Fruit fly (Drosophila melanogaster) whole organism, prepupa: Measurements from ENCODE around the gene Cdc50.

Experiments
- Blimp-1 ChIP-seq: fragments of 200-800 bp; sonication (Bioruptor generic); optimal IDR thresholded peaks from 3 replicates; lab custom pipeline; 2017; ENCODE audit warnings: missing biosample characterization, missing genetic modification characterization, mild to moderate bottlenecking, moderate library complexity, missing genetic modification reagents
- CG10631 ChIP-seq: fragments of 200-800 bp; sonication (Bioruptor generic); optimal IDR thresholded peaks from 2 replicates; lab custom pipeline; 2016; ENCODE audit warnings: missing biosample characterization, missing genetic modification characterization
- CG10669 ChIP-seq: fragments of 200-800 bp; sonication (Bioruptor generic); optimal IDR thresholded peaks from 3 replicates; lab custom pipeline; 2018; ENCODE audit warnings: missing biosample characterization, mild to moderate bottlenecking, missing genetic modification characterization, moderate library complexity
- CG11294 ChIP-seq: fragments of 200-800 bp; sonication (Bioruptor generic); IDR thresholded peaks from 2 replicates; pipeline ENCODE4 v1.3.6; 2022; ENCODE audit warnings: missing biosample characterization, missing genetic modification characterization
- CG11762 ChIP-seq: fragments of 200-800 bp; sonication (Bioruptor generic); optimal IDR thresholded peaks from 3 replicates; lab custom pipeline; 2016; ENCODE audit warnings: missing biosample characterization, missing genetic modification characterization; ENCODE audit not compliant: insufficient read depth
- CG11902 ChIP-seq: fragments of 200-800 bp; sonication (Bioruptor generic); optimal IDR thresholded peaks from 3 replicates; lab custom pipeline; 2016; ENCODE audit warnings: missing biosample characterization, missing genetic modification characterization
- CG15336 ChIP-seq: fragments of 200-800 bp; sonication (Bioruptor generic); IDR thresholded peaks from 2 replicates; pipeline ENCODE4 v1.3.6; 2022; ENCODE audit warnings: missing biosample characterization, missing genetic modification characterization
- CG1621 ChIP-seq: fragments of 200-800 bp; sonication (Bioruptor generic); optimal IDR thresholded peaks from 3 replicates; lab custom pipeline; 2018; ENCODE audit warnings: missing biosample characterization, mild to moderate bottlenecking, missing genetic modification characterization
- CG31627 ChIP-seq: fragments of 200-800 bp; sonication (Bioruptor generic); optimal IDR thresholded peaks from 3 replicates; lab custom pipeline; 2016; ENCODE audit warnings: missing biosample characterization, missing genetic modification characterization
- CG32006 ChIP-seq: fragments of 200-800 bp; sonication (Bioruptor generic); optimal IDR thresholded peaks from 3 replicates; lab custom pipeline; 2017; ENCODE audit warnings: missing biosample characterization, mild to moderate bottlenecking, missing genetic modification characterization
- CG34406 ChIP-seq: fragments of 200-800 bp; sonication (Bioruptor generic); optimal IDR thresholded peaks from 3 replicates; lab custom pipeline; 2016; ENCODE audit warnings: missing biosample characterization, missing genetic modification characterization
- CG3919 ChIP-seq: fragments of 200-800 bp; sonication (Bioruptor generic); optimal IDR thresholded peaks from 3 replicates; lab custom pipeline; 2016; ENCODE audit warnings: missing biosample characterization, missing genetic modification characterization
- CG4318 ChIP-seq: fragments of 200-800 bp; sonication (Bioruptor generic); optimal IDR thresholded peaks from 3 replicates; lab custom pipeline; 2017; ENCODE audit warnings: missing biosample characterization, mild to moderate bottlenecking, missing genetic modification characterization
- CG6163 ChIP-seq: fragments of 200-800 bp; sonication (Bioruptor generic); IDR thresholded peaks from 3 replicates; pipeline ENCODE4 v1.3.6; 2022; ENCODE audit warnings: missing biosample characterization, missing genetic modification characterization
- CG6792 ChIP-seq: fragments of 200-800 bp; sonication (Bioruptor generic); optimal IDR thresholded peaks from 3 replicates; lab custom pipeline; 2016; ENCODE audit warnings: missing biosample characterization, missing genetic modification characterization
- CG7368 ChIP-seq: fragments of 200-800 bp; sonication (Bioruptor generic); optimal IDR thresholded peaks from 3 replicates; lab custom pipeline; 2016; ENCODE audit warnings: missing biosample characterization, missing genetic modification characterization
- CG8119 ChIP-seq: fragments of 200-800 bp; sonication (Bioruptor generic); IDR thresholded peaks from 3 replicates; pipeline ENCODE4 v1.3.6; 2022; ENCODE audit warnings: missing biosample characterization, missing genetic modification characterization
- CG8319 ChIP-seq: fragments of 200-800 bp; sonication (Bioruptor generic); optimal IDR thresholded peaks from 3 replicates; lab custom pipeline; 2016; ENCODE audit warnings: missing biosample characterization, missing genetic modification characterization
- CG8632 ChIP-seq: fragments of 200-800 bp; sonication (Bioruptor generic); optimal IDR thresholded peaks from 3 replicates; lab custom pipeline; 2016; ENCODE audit warnings: missing biosample characterization, missing genetic modification characterization
- Eip75B ChIP-seq: fragments of 200-800 bp; sonication (Bioruptor generic); optimal IDR thresholded peaks from 3 replicates; lab custom pipeline; 2016; ENCODE audit warnings: missing biosample characterization, missing genetic modification characterization
- Eip78C ChIP-seq: fragments of 200-800 bp; sonication (Bioruptor generic); peaks from one replicate; lab custom pipeline; 2016; ENCODE audit warnings: missing biosample characterization, missing genetic modification characterization
- Ets21C ChIP-seq: fragments of 200-800 bp; sonication (Bioruptor generic); optimal IDR thresholded peaks from 3 replicates; lab custom pipeline; 2016; ENCODE audit warnings: missing biosample characterization, missing genetic modification characterization
- Ets96B ChIP-seq: fragments of 200-800 bp; optimal IDR thresholded peaks from 2 replicates; lab custom pipeline; 2019; ENCODE audit warnings: missing biosample characterization, mild to moderate bottlenecking, missing genetic modification characterization, moderate library complexity
- Gug ChIP-seq: fragments of 200-800 bp; sonication (Bioruptor generic); IDR thresholded peaks from 2 replicates; pipeline ENCODE4 v1.3.6; 2022; ENCODE audit warnings: missing biosample characterization, missing genetic modification characterization
- Hr39 ChIP-seq: fragments of 200-800 bp; sonication (Bioruptor generic); optimal IDR thresholded peaks from 2 replicates; lab custom pipeline; 2016; ENCODE audit warnings: missing biosample characterization, missing genetic modification characterization
- Hr4 ChIP-seq: fragments of 200-800 bp; sonication (Bioruptor generic); optimal IDR thresholded peaks from 3 replicates; lab custom pipeline; 2016; ENCODE audit warnings: missing biosample characterization, missing genetic modification characterization
- Lpt ChIP-seq: fragments of 200-800 bp; sonication (Bioruptor generic); optimal IDR thresholded peaks from 3 replicates; lab custom pipeline; 2016; ENCODE audit warnings: missing biosample characterization, missing genetic modification characterization
- Met ChIP-seq: fragments of 200-800 bp; sonication (Bioruptor generic); optimal IDR thresholded peaks from 3 replicates; lab custom pipeline; 2016; ENCODE audit warnings: missing biosample characterization, missing genetic modification characterization
- OdsH ChIP-seq: fragments of 200-800 bp; sonication (Bioruptor generic); optimal IDR thresholded peaks from 3 replicates; lab custom pipeline; 2016; ENCODE audit warnings: missing biosample characterization, missing genetic modification characterization
- Smox ChIP-seq: fragments of 200-800 bp; sonication (Bioruptor generic); optimal IDR thresholded peaks from 3 replicates; lab custom pipeline; 2016; ENCODE audit warnings: missing biosample characterization, missing genetic modification characterization
- Sox14 ChIP-seq: fragments of 200-800 bp; sonication (Bioruptor generic); optimal IDR thresholded peaks from 3 replicates; lab custom pipeline; 2016; ENCODE audit warnings: missing biosample characterization, missing genetic modification characterization
- Sox15 ChIP-seq: fragments of 200-800 bp; sonication (Bioruptor generic); optimal IDR thresholded peaks from 3 replicates; lab custom pipeline; 2016; ENCODE audit warnings: missing biosample characterization, missing genetic modification characterization
- achi ChIP-seq: fragments of 200-800 bp; sonication (Bioruptor generic); optimal IDR thresholded peaks from 3 replicates; lab custom pipeline; 2016; ENCODE audit warnings: missing biosample characterization, missing genetic modification characterization
- acj6 ChIP-seq: fragments of 200-800 bp; sonication (Bioruptor generic); optimal IDR thresholded peaks from 3 replicates; lab custom pipeline; 2016; ENCODE audit warnings: missing biosample characterization, missing genetic modification characterization
- cyc ChIP-seq: fragments of 200-800 bp; sonication (Bioruptor generic); optimal IDR thresholded peaks from 3 replicates; lab custom pipeline; 2016; ENCODE audit warnings: missing biosample characterization, missing genetic modification characterization
- dac ChIP-seq: fragments of 200-800 bp; sonication (Bioruptor generic); optimal IDR thresholded peaks from 2 replicates; lab custom pipeline; 2017; ENCODE audit warnings: missing biosample characterization, mild to moderate bottlenecking, missing genetic modification characterization
- dsx ChIP-seq: fragments of 200-800 bp; optimal IDR thresholded peaks from 3 replicates; lab custom pipeline; 2019; ENCODE audit warnings: missing biosample characterization, mild to moderate bottlenecking, missing genetic modification characterization, moderate library complexity; ENCODE audit not compliant: poor library complexity, severe bottlenecking
- eg ChIP-seq: fragments of 200-800 bp; sonication (Bioruptor generic); IDR thresholded peaks from 3 replicates; pipeline ENCODE4 v1.3.6; 2022; ENCODE audit warnings: missing biosample characterization, missing genetic modification characterization
- esn ChIP-seq: fragments of 200-800 bp; sonication (Bioruptor generic); optimal IDR thresholded peaks from 2 replicates; lab custom pipeline; 2016; ENCODE audit warnings: missing biosample characterization, mild to moderate bottlenecking, missing genetic modification characterization, moderate library complexity
- net ChIP-seq: fragments of 200-800 bp; sonication (Bioruptor generic); optimal IDR thresholded peaks from 3 replicates; lab custom pipeline; 2016; ENCODE audit warnings: missing biosample characterization, missing genetic modification characterization
- pdm3 ChIP-seq: fragments of 200-800 bp; sonication (Bioruptor generic); optimal IDR thresholded peaks from 3 replicates; lab custom pipeline; 2016; ENCODE audit warnings: missing biosample characterization, missing genetic modification characterization
- salr ChIP-seq, 2 experiments: fragments of 200-800 bp; sonication (Bioruptor generic); optimal IDR thresholded peaks; 3 replicates each; lab custom pipeline; 2016 to 2018; ENCODE audit warnings: missing biosample characterization in 2 of 2, missing genetic modification characterization in 2 of 2, mild to moderate bottlenecking in 1 of 2
- svp ChIP-seq: fragments of 200-800 bp; sonication (Bioruptor generic); peaks from one replicate; lab custom pipeline; 2016; ENCODE audit warnings: missing biosample characterization, missing genetic modification characterization
- topi ChIP-seq: fragments of 200-800 bp; sonication (Bioruptor generic); optimal IDR thresholded peaks from 3 replicates; lab custom pipeline; 2016; ENCODE audit warnings: missing biosample characterization, missing genetic modification characterization
- vri ChIP-seq: fragments of 200-800 bp; sonication (Bioruptor generic); optimal IDR thresholded peaks from 3 replicates; lab custom pipeline; 2016; ENCODE audit warnings: missing biosample characterization, mild to moderate bottlenecking, missing genetic modification characterization

The Cdc50 gene

DNA sequence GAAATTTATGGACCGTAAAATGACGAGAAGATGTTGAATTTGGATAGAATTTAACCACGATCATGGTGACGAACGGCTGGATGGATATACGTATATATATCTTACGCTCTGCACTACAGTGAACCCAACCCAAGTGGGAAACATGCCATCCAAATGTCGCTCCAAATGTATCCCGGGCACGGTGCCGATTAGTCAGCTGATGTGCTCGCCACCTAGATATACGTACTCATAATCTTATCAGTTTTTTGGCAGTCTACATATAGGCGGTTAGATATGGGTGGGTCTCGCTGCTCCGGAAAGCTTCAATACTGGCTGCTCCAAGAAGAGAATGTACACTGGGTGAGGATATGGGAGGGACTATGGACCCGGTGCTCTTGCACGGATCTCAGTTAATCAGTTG, 35.0 kb downstream of the Cdc50 start:
- TF ChIP-seq Eip78C (GFP tag; lab: Kevin White, UChicago): peak; percentile 46
- TF ChIP-seq CG11902 (GFP tag; lab: Kevin White, UChicago): no peak

DNA sequence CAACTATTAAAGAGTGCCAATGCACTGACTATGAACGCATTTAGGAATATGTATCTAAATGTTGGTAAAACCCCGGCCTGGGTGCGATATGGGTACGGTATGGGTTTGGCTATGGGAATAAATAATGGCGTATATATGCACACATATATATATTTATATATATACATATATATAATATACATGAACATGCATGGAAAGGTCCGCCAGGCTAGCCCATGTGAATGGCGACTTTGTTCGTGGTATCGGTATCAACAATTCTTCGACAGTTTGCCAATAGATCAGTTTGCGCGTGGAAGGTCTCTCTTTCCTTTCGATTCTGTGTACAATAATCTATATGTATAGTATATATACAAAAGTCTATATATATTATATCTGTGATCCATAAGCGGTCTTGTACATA, 35.9 kb downstream of the Cdc50 start, which contains the start of gene CG4301:
Gene CG4301, plus strand, starts transcription at position 301 of the 400 bp plus-strand sequence.
- TF ChIP-seq Hr4 (GFP tag; lab: Kevin White, UChicago) (no peak), Ets96B (tag; lab: Kevin White, UChicago) (no peak)

DNA sequence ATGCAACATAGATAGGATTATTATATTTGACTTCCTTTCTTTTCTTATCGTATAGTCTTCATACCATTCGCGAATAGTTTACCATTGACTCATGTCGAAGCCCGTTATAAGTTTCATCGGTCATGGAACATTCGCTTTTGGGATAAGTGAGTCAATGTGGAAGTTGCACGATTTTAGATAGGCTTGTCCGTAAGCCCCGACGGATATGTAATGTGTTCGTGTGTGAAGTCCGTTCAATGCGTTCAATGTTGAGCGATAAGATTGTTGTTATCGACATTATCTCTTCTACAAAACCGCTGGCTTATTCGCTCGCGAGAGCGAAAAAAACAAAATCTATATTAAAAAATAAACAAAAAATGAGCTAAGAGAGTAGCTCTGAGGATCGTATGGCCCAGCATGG, 36.3 kb downstream of the Cdc50 start, which contains the start of gene CG9981:
Gene CG9981, minus strand, starts transcription at position 320 of the 400 bp plus-strand sequence.
- peak; percentile 53 for TF ChIP-seq svp
- no peak for TF ChIP-seq topi (GFP tag; lab: Kevin White, UChicago)
- peak; percentile 21 for TF ChIP-seq vri

DNA sequence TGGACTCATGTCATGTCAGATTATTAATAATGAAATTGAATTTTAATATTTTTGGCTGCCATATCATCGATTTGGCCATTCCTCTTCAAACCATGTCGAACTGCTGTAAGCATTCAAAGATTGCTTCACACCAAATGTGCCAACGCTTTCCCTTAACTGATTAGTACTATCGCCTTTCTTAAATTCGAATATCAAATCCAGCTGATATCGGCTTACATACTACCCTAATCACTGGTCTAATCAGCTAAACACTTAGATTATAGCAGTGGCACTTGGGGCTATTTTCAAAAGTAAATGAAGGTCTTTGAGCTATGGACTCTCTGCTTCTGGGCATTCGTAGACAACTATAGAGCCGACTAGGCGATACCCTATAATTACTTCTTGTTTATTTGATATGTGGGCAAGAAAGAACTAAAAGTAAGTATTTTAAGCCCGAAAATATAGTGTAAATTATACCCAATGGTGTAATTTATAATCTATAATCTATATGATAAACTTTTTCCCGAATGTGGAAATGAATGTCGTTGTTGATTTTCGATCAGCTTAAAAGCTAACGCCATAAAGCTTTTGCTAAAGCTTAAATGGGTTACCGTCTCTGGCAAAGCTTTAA, 37.2 kb downstream of the Cdc50 start:
- TF ChIP-seq CG32006 (GFP tag; lab: Kevin White, UChicago): peak; percentile 79
- peak; percentile 62 for TF ChIP-seq Lpt (GFP tag; lab: Kevin White, UChicago)
- TF ChIP-seq Eip78C (GFP tag; lab: Kevin White, UChicago): peak; percentile 92
- no peak for TF ChIP-seq salr (GFP tag; optimal IDR thresholded peaks at IDR 0.05; lab: Kevin White, UChicago)
- TF ChIP-seq esn: no peak
- peak; percentile 53 for TF ChIP-seq CG10631 (GFP tag; lab: Kevin White, UChicago)
- TF ChIP-seq CG34406: peak; percentile 64
- TF ChIP-seq net (GFP tag; lab: Kevin White, UChicago): peak; percentile 73
- TF ChIP-seq Gug: peak; percentile 75
- TF ChIP-seq dsx: no peak
- no peak for TF ChIP-seq achi (GFP tag; lab: Kevin White, UChicago)
- peak; percentile 66 for TF ChIP-seq CG8632
- peak; percentile 35 for TF ChIP-seq Sox15 (GFP tag; lab: Kevin White, UChicago)
- peak; percentile 84 for TF ChIP-seq CG8119 (GFP tag; lab: Robert Waterston, UW)
- TF ChIP-seq Met (GFP tag; lab: Kevin White, UChicago): no peak
- peak; percentile 41 for TF ChIP-seq CG7368
- peak; percentile 46 for TF ChIP-seq CG31627 (GFP tag; lab: Kevin White, UChicago)
- no peak for TF ChIP-seq CG1621 (tag; lab: Kevin White, UChicago)
- TF ChIP-seq CG10669 (GFP tag; lab: Kevin White, UChicago): no peak
- TF ChIP-seq OdsH (GFP tag; lab: Kevin White, UChicago): no peak
- TF ChIP-seq CG15336: peak; percentile 90
- TF ChIP-seq pdm3 (GFP tag; lab: Kevin White, UChicago): peak; percentile 80
- peak; percentile 79 for TF ChIP-seq CG11294 (GFP tag; lab: Robert Waterston, UW)
- TF ChIP-seq Hr39 (GFP tag; lab: Kevin White, UChicago): no peak
- peak; percentile 74 for TF ChIP-seq CG3919
- TF ChIP-seq CG6792 (GFP tag; lab: Kevin White, UChicago): peak; percentile 68
- TF ChIP-seq svp: peak; percentile 86
- peak; percentile 54 for TF ChIP-seq CG11762
- peak; percentile 38 for TF ChIP-seq dac (GFP tag; lab: Kevin White, UChicago)
- no peak for TF ChIP-seq Eip75B (GFP tag; lab: Kevin White, UChicago)
- peak; percentile 24 for TF ChIP-seq Ets21C (GFP tag; lab: Kevin White, UChicago)
- TF ChIP-seq acj6 (GFP tag; lab: Kevin White, UChicago): no peak
- TF ChIP-seq Blimp-1 (GFP tag; lab: Kevin White, UChicago): no peak
- TF ChIP-seq cyc (GFP tag; lab: Kevin White, UChicago): peak; percentile 48
- TF ChIP-seq CG4318 (GFP tag; lab: Kevin White, UChicago): peak; percentile 38
- TF ChIP-seq Smox: no peak
- TF ChIP-seq eg: peak; percentile 89
- peak; percentile 18 for TF ChIP-seq CG11902 (GFP tag; lab: Kevin White, UChicago)
- TF ChIP-seq CG6163 (GFP tag; lab: Robert Waterston, UW): peak; percentile 82
- TF ChIP-seq Sox14 (GFP tag; lab: Kevin White, UChicago): no peak
- peak; percentile 90 for TF ChIP-seq vri
- peak; percentile 31 for TF ChIP-seq CG8319
